Fruit fly (Drosophila melanogaster): ENCODE results near the gene CG34133.

dm6 chr3R:29880306-29880705, 11.1 kb downstream of the CG34133 start:
- TF ChIP-seq tj (GFP tag; optimal IDR thresholded peaks at IDR 0.05) (no peak), CG14711 (tag; optimal IDR thresholded peaks at IDR 0.05) (no peak), CG11617 (GFP tag; optimal IDR thresholded peaks at IDR 0.05) (no peak), Mnt (GFP tag; optimal IDR thresholded peaks at IDR 0.05) (no peak), ovo (GFP tag; optimal IDR thresholded peaks at IDR 0.05) (no peak), cnc (optimal IDR thresholded peaks at IDR 0.05) (no peak), CG12768 (GFP tag; optimal IDR thresholded peaks at IDR 0.05) (no peak), pad (GFP tag; optimal IDR thresholded peaks at IDR 0.05) (no peak), CG1620 (GFP tag; optimal IDR thresholded peaks at IDR 0.05) (no peak)
